Fruit fly (Drosophila melanogaster): ENCODE measurements around the gene CG43219.

CG43219 gene

dm6 chr3L:21220100-21220499 lies at the start of gene CG43219:
Gene CG43219, plus strand, starts transcription at chr3L:21220400.
- TF ChIP-seq psq (optimal IDR thresholded peaks at IDR 0.05): no peak
- no peak for TF ChIP-seq insv (optimal IDR thresholded peaks at IDR 0.05)
- no peak for TF ChIP-seq Myc (optimal IDR thresholded peaks at IDR 0.05)
- TF ChIP-seq h (optimal IDR thresholded peaks at IDR 0.05): no peak
- no peak for TF ChIP-seq Sin3A (optimal IDR thresholded peaks at IDR 0.05)

dm6 chr3L:21171905-21172304 lies 48.3 kb upstream of the CG43219 start, which contains the start of gene Ac78C:
Gene Ac78C, minus strand, starts transcription at chr3L:21171930.
- TF ChIP-seq insv (optimal IDR thresholded peaks at IDR 0.05) (no peak), Myc (optimal IDR thresholded peaks at IDR 0.05) (no peak), psq (optimal IDR thresholded peaks at IDR 0.05) (no peak), h (optimal IDR thresholded peaks at IDR 0.05) (no peak)

dm6 chr3L:21172527-21173253 lies 47.5 kb upstream of the CG43219 start, which contains the start of the genes chb and AsnS:
Gene chb, plus strand, starts transcription at chr3L:21172853.
Gene AsnS, plus strand, starts transcription at chr3L:21173118.
- TF ChIP-seq Sin3A (optimal IDR thresholded peaks at IDR 0.05): no peak

dm6 chr3L:21174962-21175361 lies 45.2 kb upstream of the CG43219 start:
- TF ChIP-seq h (optimal IDR thresholded peaks at IDR 0.05) (no peak), Myc (optimal IDR thresholded peaks at IDR 0.05) (no peak), Sin3A (optimal IDR thresholded peaks at IDR 0.05) (no peak), psq (optimal IDR thresholded peaks at IDR 0.05) (no peak), ttk (optimal IDR thresholded peaks at IDR 0.05) (no peak), insv (optimal IDR thresholded peaks at IDR 0.05) (no peak)

dm6 chr3L:21175531-21176271 lies 44.5 kb upstream of the CG43219 start:
- TF ChIP-seq insv (optimal IDR thresholded peaks at IDR 0.05): no peak
- TF ChIP-seq Sin3A (optimal IDR thresholded peaks at IDR 0.05): no peak
- no peak for TF ChIP-seq psq (optimal IDR thresholded peaks at IDR 0.05)
- no peak for TF ChIP-seq Myc (optimal IDR thresholded peaks at IDR 0.05)
- no peak for TF ChIP-seq ttk (optimal IDR thresholded peaks at IDR 0.05)
- TF ChIP-seq h (optimal IDR thresholded peaks at IDR 0.05): no peak

dm6 chr3L:21176276-21176934 lies 43.8 kb upstream of the CG43219 start:
- TF ChIP-seq Myc (optimal IDR thresholded peaks at IDR 0.05) (no peak), insv (optimal IDR thresholded peaks at IDR 0.05) (no peak), h (optimal IDR thresholded peaks at IDR 0.05) (no peak)

dm6 chr3L:21176935-21177581 lies 43.1 kb upstream of the CG43219 start:
- no peak for TF ChIP-seq ttk (optimal IDR thresholded peaks at IDR 0.05)
- TF ChIP-seq psq (optimal IDR thresholded peaks at IDR 0.05): no peak
- TF ChIP-seq h (optimal IDR thresholded peaks at IDR 0.05): no peak
- TF ChIP-seq Myc (optimal IDR thresholded peaks at IDR 0.05): no peak
- TF ChIP-seq insv (optimal IDR thresholded peaks at IDR 0.05): no peak
- no peak for TF ChIP-seq Sin3A (optimal IDR thresholded peaks at IDR 0.05)

- no peak for TF ChIP-seq insv (optimal IDR thresholded peaks at IDR 0.05)
- TF ChIP-seq ttk (optimal IDR thresholded peaks at IDR 0.05): no peak
- TF ChIP-seq psq (optimal IDR thresholded peaks at IDR 0.05): no peak
- TF ChIP-seq Myc (optimal IDR thresholded peaks at IDR 0.05): no peak
- TF ChIP-seq h (optimal IDR thresholded peaks at IDR 0.05): no peak
- no peak for TF ChIP-seq Sin3A (optimal IDR thresholded peaks at IDR 0.05)
Observed at dm6 chr3L:21185622-21186021, 34.6 kb upstream of the CG43219 start.

- TF ChIP-seq psq (optimal IDR thresholded peaks at IDR 0.05): no peak
- no peak for TF ChIP-seq insv (optimal IDR thresholded peaks at IDR 0.05)
- TF ChIP-seq Myc (optimal IDR thresholded peaks at IDR 0.05): no peak
- TF ChIP-seq h (optimal IDR thresholded peaks at IDR 0.05): no peak
- TF ChIP-seq ttk (optimal IDR thresholded peaks at IDR 0.05): no peak
- no peak for TF ChIP-seq Sin3A (optimal IDR thresholded peaks at IDR 0.05)
Observed at dm6 chr3L:21186487-21186886, 33.7 kb upstream of the CG43219 start.

dm6 chr3L:21192024-21192423 lies 28.2 kb upstream of the CG43219 start:
- TF ChIP-seq h (optimal IDR thresholded peaks at IDR 0.05) (no peak), Sin3A (optimal IDR thresholded peaks at IDR 0.05) (no peak), Myc (optimal IDR thresholded peaks at IDR 0.05) (no peak), psq (optimal IDR thresholded peaks at IDR 0.05) (no peak)

dm6 chr3L:21193170-21193569 lies 27.0 kb upstream of the CG43219 start, which contains the start of gene CG42337:
Gene CG42337, minus strand, starts transcription at chr3L:21193363.
- TF ChIP-seq psq (optimal IDR thresholded peaks at IDR 0.05) (no peak), insv (optimal IDR thresholded peaks at IDR 0.05) (no peak), Sin3A (optimal IDR thresholded peaks at IDR 0.05) (no peak), ttk (optimal IDR thresholded peaks at IDR 0.05) (no peak), Myc (optimal IDR thresholded peaks at IDR 0.05) (no peak), h (optimal IDR thresholded peaks at IDR 0.05) (no peak)

dm6 chr3L:21194392-21194925 lies 25.7 kb upstream of the CG43219 start:
- no peak for TF ChIP-seq psq (optimal IDR thresholded peaks at IDR 0.05)
- TF ChIP-seq Myc (optimal IDR thresholded peaks at IDR 0.05): no peak
- no peak for TF ChIP-seq insv (optimal IDR thresholded peaks at IDR 0.05)
- no peak for TF ChIP-seq ttk (optimal IDR thresholded peaks at IDR 0.05)
- no peak for TF ChIP-seq h (optimal IDR thresholded peaks at IDR 0.05)
- no peak for TF ChIP-seq Sin3A (optimal IDR thresholded peaks at IDR 0.05)
